Fruit fly (Drosophila melanogaster) whole organism, embryonic: ENCODE measurements around the gene CG15891.

Experiments
- Awh ChIP-seq: fragments of 200-800 bp; sonication (Bioruptor generic); IDR thresholded peaks from 2 replicates; pipeline ENCODE4, ENCODE4 v1.3.6; 2022; ENCODE audit warnings: missing biosample characterization, missing genetic modification characterization
- BtbVII ChIP-seq: fragments of 200-800 bp; sonication (Bioruptor generic); optimal IDR thresholded peaks from 3 replicates; lab custom pipeline; 2017; ENCODE audit warnings: missing biosample characterization, mild to moderate bottlenecking, missing genetic modification characterization
- CG10274 ChIP-seq: fragments of 200-800 bp; sonication (Bioruptor generic); optimal IDR thresholded peaks from 3 replicates; lab custom pipeline; 2017; ENCODE audit warnings: missing biosample characterization, mild to moderate bottlenecking, missing genetic modification characterization
- CG10959 ChIP-seq: fragments of 200-800 bp; sonication (Bioruptor generic); IDR thresholded peaks from 2 replicates; pipeline ENCODE4 v1.3.6; 2022; ENCODE audit warnings: missing biosample characterization, missing genetic modification characterization
- CG11247 ChIP-seq: fragments of 200-800 bp; sonication (Bioruptor generic); IDR thresholded peaks from 2 replicates; pipeline ENCODE4 v1.3.6; 2022; ENCODE audit warnings: missing biosample characterization, missing genetic modification characterization
- CG11560 ChIP-seq: fragments of 200-800 bp; sonication (Bioruptor generic); IDR thresholded peaks from 3 replicates; pipeline ENCODE4 v1.3.6; 2022; ENCODE audit warnings: missing biosample characterization, missing genetic modification characterization
- CG12769 ChIP-seq: fragments of 200-800 bp; sonication (Bioruptor generic); optimal IDR thresholded peaks from 2 replicates; lab custom pipeline; 2019; ENCODE audit warnings: missing biosample characterization, mild to moderate bottlenecking, missing genetic modification characterization, moderate library complexity
- CG14441 ChIP-seq: fragments of 200-800 bp; sonication (Bioruptor generic); IDR thresholded peaks from 2 replicates; pipeline ENCODE4 v1.3.6; 2022; ENCODE audit warnings: missing biosample characterization, missing genetic modification characterization
- CG1602 ChIP-seq: fragments of 200-800 bp; sonication (Bioruptor generic); optimal IDR thresholded peaks from 3 replicates; lab custom pipeline; 2016; ENCODE audit warnings: missing biosample characterization, missing genetic modification characterization
- CG1832 ChIP-seq: fragments of 200-800 bp; sonication (Bioruptor generic); optimal IDR thresholded peaks from 2 replicates; lab custom pipeline; 2017; ENCODE audit warnings: missing biosample characterization, mild to moderate bottlenecking, missing genetic modification characterization, inconsistent platforms
- CG18599 ChIP-seq: fragments of 200-800 bp; sonication (Bioruptor generic); optimal IDR thresholded peaks from 3 replicates; lab custom pipeline; 2017; ENCODE audit warnings: missing biosample characterization, missing genetic modification characterization, mild to moderate bottlenecking, moderate library complexity, missing genetic modification reagents
- CG2120 ChIP-seq: fragments of 200-800 bp; sonication (Bioruptor generic); optimal IDR thresholded peaks from 3 replicates; lab custom pipeline; 2016; ENCODE audit warnings: missing biosample characterization, missing genetic modification characterization
- CG31365 ChIP-seq: fragments of 200-800 bp; sonication (Bioruptor generic); optimal IDR thresholded peaks from 2 replicates; lab custom pipeline; 2018; ENCODE audit warnings: missing biosample characterization, mild to moderate bottlenecking, missing genetic modification characterization
- CG32767 ChIP-seq: fragments of 200-800 bp; sonication (Bioruptor generic); IDR thresholded peaks from 2 replicates; pipeline ENCODE4 v1.3.6; 2022; ENCODE audit warnings: missing biosample characterization, missing genetic modification characterization
- CG33557 ChIP-seq: fragments of 200-800 bp; sonication (Bioruptor generic); optimal IDR thresholded peaks from 2 replicates; lab custom pipeline; 2019; ENCODE audit warnings: missing biosample characterization, mild to moderate bottlenecking, missing genetic modification characterization, moderate library complexity
- CG3847 ChIP-seq: fragments of 200-800 bp; sonication (Bioruptor generic); IDR thresholded peaks from 2 replicates; pipeline ENCODE4 v1.3.6; 2022; ENCODE audit warnings: missing biosample characterization, missing genetic modification characterization
- CG6654 ChIP-seq: fragments of 200-800 bp; sonication (Bioruptor generic); optimal IDR thresholded peaks from 2 replicates; lab custom pipeline; 2017; ENCODE audit warnings: missing biosample characterization, mild to moderate bottlenecking, missing genetic modification characterization
- CG6683 ChIP-seq: fragments of 200-800 bp; sonication (Bioruptor generic); optimal IDR thresholded peaks from 2 replicates; lab custom pipeline; 2017; ENCODE audit warnings: missing biosample characterization, mild to moderate bottlenecking, missing genetic modification characterization, missing genetic modification reagents
- CG7372 ChIP-seq: fragments of 200-800 bp; sonication (Bioruptor generic); IDR thresholded peaks from 2 replicates; pipeline ENCODE4 v1.3.6; 2022; ENCODE audit warnings: missing biosample characterization, missing genetic modification characterization
- CG9932 ChIP-seq: fragments of 200-800 bp; sonication (Bioruptor generic); IDR thresholded peaks from 2 replicates; pipeline ENCODE4 v1.3.6; 2022; ENCODE audit warnings: missing biosample characterization, missing genetic modification characterization
- Chrac-16 ChIP-seq: fragments of 200-800 bp; sonication (Bioruptor generic); optimal IDR thresholded peaks from 3 replicates; lab custom pipeline; 2016; ENCODE audit warnings: missing biosample characterization, missing genetic modification characterization
- HLH4C ChIP-seq: fragments of 200-800 bp; sonication (Bioruptor generic); IDR thresholded peaks from 3 replicates; pipeline ENCODE4 v1.3.6; 2022; ENCODE audit warnings: missing biosample characterization, missing genetic modification characterization; ENCODE audit not compliant: partially characterized antibody
- Jarid2 ChIP-seq: fragments of 200-800 bp; sonication (Bioruptor generic); optimal IDR thresholded peaks from 3 replicates; lab custom pipeline; 2017; ENCODE audit warnings: mild to moderate bottlenecking, missing biosample characterization, missing genetic modification reagents, missing genetic modification characterization
- Mad ChIP-seq: fragments of 200-800 bp; sonication (Bioruptor generic); optimal IDR thresholded peaks from 2 replicates; lab custom pipeline; 2016; ENCODE audit warnings: missing biosample characterization, missing genetic modification characterization
- NC2β ChIP-seq: fragments of 200-800 bp; sonication (Bioruptor generic); optimal IDR thresholded peaks from 2 replicates; lab custom pipeline; 2016; ENCODE audit warnings: missing biosample characterization, missing genetic modification characterization
- Oaz ChIP-seq: fragments of 200-800 bp; sonication (Bioruptor generic); IDR thresholded peaks from 2 replicates; pipeline ENCODE4 v1.3.6; 2022; ENCODE audit warnings: missing biosample characterization, missing genetic modification characterization
- Opbp ChIP-seq: fragments of 200-800 bp; sonication (Bioruptor generic); IDR thresholded peaks from 3 replicates; pipeline ENCODE4 v1.3.6; 2022; ENCODE audit warnings: missing biosample characterization, missing genetic modification characterization; ENCODE audit not compliant: partially characterized antibody
- Pdp1 ChIP-seq, 2 experiments: fragments of 200-800 bp; sonication (Bioruptor generic); optimal IDR thresholded peaks; 3 replicates each; lab custom pipeline; 2016; ENCODE audit warnings: missing biosample characterization in 2 of 2, missing genetic modification characterization in 2 of 2, mild to moderate bottlenecking in 1 of 2, moderate library complexity in 1 of 2
- Poxn ChIP-seq: fragments of 200-800 bp; sonication (Bioruptor generic); IDR thresholded peaks from 2 replicates; pipeline ENCODE4 v1.3.6; 2022; ENCODE audit warnings: missing biosample characterization, missing genetic modification characterization
- Rx ChIP-seq: fragments of 200-800 bp; sonication (Bioruptor generic); IDR thresholded peaks from 2 replicates; pipeline ENCODE4 v1.3.6; 2022; ENCODE audit warnings: missing biosample characterization, missing genetic modification characterization
- Sin3A ChIP-seq: fragments of >200 bp; optimal IDR thresholded peaks from 2 replicates; lab custom pipeline; 2018
- Sry-β ChIP-seq: fragments of 200-800 bp; sonication (Bioruptor generic); optimal IDR thresholded peaks from 2 replicates; lab custom pipeline; 2018; ENCODE audit warnings: missing biosample characterization, mild to moderate bottlenecking, missing genetic modification characterization, moderate library complexity
- Ssrp ChIP-seq: fragments of 200-800 bp; sonication (Bioruptor generic); optimal IDR thresholded peaks from 2 replicates; lab custom pipeline; 2018; ENCODE audit warnings: missing biosample characterization, mild to moderate bottlenecking, missing genetic modification characterization, moderate library complexity
- Trl ChIP-seq, 3 experiments: fragments of >200 bp in 2 of 3; fragments of 200-800 bp in 1 of 3; sonication (Bioruptor generic) in 1 of 3; optimal IDR thresholded peaks; 2 replicates in 1 of 3; 3 replicates in 2 of 3; lab custom pipeline; 2016 to 2017; ENCODE audit warnings: missing biosample characterization in 1 of 3, missing genetic modification characterization in 1 of 3
- bab2 ChIP-seq: fragments of 200-800 bp; sonication (Bioruptor generic); optimal IDR thresholded peaks from 2 replicates; lab custom pipeline; 2016; ENCODE audit warnings: missing biosample characterization, missing genetic modification characterization
- bowl ChIP-seq: fragments of 200-800 bp; sonication (Bioruptor generic); IDR thresholded peaks from 2 replicates; pipeline ENCODE4 v1.3.6; 2022; ENCODE audit warnings: missing biosample characterization, missing genetic modification characterization
- caup ChIP-seq: fragments of 200-800 bp; sonication (Bioruptor generic); optimal IDR thresholded peaks from 3 replicates; lab custom pipeline; 2017; ENCODE audit warnings: missing biosample characterization, mild to moderate bottlenecking, missing genetic modification characterization, moderate library complexity; ENCODE audit not compliant: severe bottlenecking
- chinmo ChIP-seq: fragments of 200-800 bp; sonication (Bioruptor generic); IDR thresholded peaks from 4 replicates; pipeline ENCODE4 v1.3.6; 2022; ENCODE audit warnings: missing biosample characterization, missing genetic modification characterization; ENCODE audit not compliant: partially characterized antibody
- dm ChIP-seq: fragments of 200-800 bp; sonication (Bioruptor generic); optimal IDR thresholded peaks from 3 replicates; lab custom pipeline; 2016; ENCODE audit warnings: missing biosample characterization, missing genetic modification characterization
- inv ChIP-seq: fragments of 200-800 bp; sonication (Bioruptor generic); IDR thresholded peaks from 2 replicates; pipeline ENCODE4 v1.3.6; 2022; ENCODE audit warnings: missing biosample characterization, missing genetic modification characterization; ENCODE audit not compliant: partially characterized antibody
- oc ChIP-seq: fragments of 200-800 bp; sonication (Bioruptor generic); optimal IDR thresholded peaks from 2 replicates; lab custom pipeline; 2018; ENCODE audit warnings: missing biosample characterization, mild to moderate bottlenecking, missing genetic modification characterization, moderate library complexity
- pho ChIP-seq: fragments of 200-800 bp; sonication (Bioruptor generic); optimal IDR thresholded peaks from 2 replicates; lab custom pipeline; 2016; ENCODE audit warnings: missing biosample characterization, missing genetic modification characterization
- ro ChIP-seq: fragments of 200-800 bp; sonication (Bioruptor generic); IDR thresholded peaks from 2 replicates; pipeline ENCODE4 v1.3.6; 2022; ENCODE audit warnings: missing biosample characterization, missing genetic modification characterization
- sc ChIP-seq, 3 experiments: fragments of >200 bp in 2 of 3; fragments of 200-800 bp in 1 of 3; sonication (Bioruptor generic) in 1 of 3; optimal IDR thresholded peaks; 2 replicates in 2 of 3; 3 replicates in 1 of 3; lab custom pipeline; 2017; ENCODE audit warnings: mild to moderate bottlenecking in 1 of 3, missing biosample characterization in 1 of 3, missing genetic modification characterization in 1 of 3, missing genetic modification reagents in 1 of 3
- sens-2 ChIP-seq: fragments of 200-800 bp; sonication (Bioruptor generic); IDR thresholded peaks from 2 replicates; pipeline ENCODE4 v1.3.6; 2022; ENCODE audit warnings: missing biosample characterization, missing genetic modification characterization
- sima ChIP-seq: fragments of 200-800 bp; sonication (Bioruptor generic); optimal IDR thresholded peaks from 2 replicates; lab custom pipeline; 2016; ENCODE audit warnings: missing biosample characterization, missing genetic modification characterization
- tll ChIP-seq, 2 experiments: fragments of 200-800 bp in 1 of 2; fragments of >200 bp in 1 of 2; sonication (Bioruptor generic) in 1 of 2; optimal IDR thresholded peaks; 2 replicates each; lab custom pipeline; 2017 to 2019; ENCODE audit warnings: missing biosample characterization in 2 of 2, missing genetic modification characterization in 2 of 2, mild to moderate bottlenecking in 1 of 2, moderate library complexity in 1 of 2
- usp ChIP-seq: fragments of >200 bp; optimal IDR thresholded peaks from 2 replicates; lab custom pipeline; 2017; ENCODE audit warnings: missing biosample characterization, missing genetic modification characterization
- wdn ChIP-seq: fragments of 200-800 bp; sonication (Bioruptor generic); IDR thresholded peaks from 2 replicates; pipeline ENCODE4 v1.3.6; 2022; ENCODE audit warnings: missing biosample characterization, missing genetic modification characterization

The CG15891 gene

DNA sequence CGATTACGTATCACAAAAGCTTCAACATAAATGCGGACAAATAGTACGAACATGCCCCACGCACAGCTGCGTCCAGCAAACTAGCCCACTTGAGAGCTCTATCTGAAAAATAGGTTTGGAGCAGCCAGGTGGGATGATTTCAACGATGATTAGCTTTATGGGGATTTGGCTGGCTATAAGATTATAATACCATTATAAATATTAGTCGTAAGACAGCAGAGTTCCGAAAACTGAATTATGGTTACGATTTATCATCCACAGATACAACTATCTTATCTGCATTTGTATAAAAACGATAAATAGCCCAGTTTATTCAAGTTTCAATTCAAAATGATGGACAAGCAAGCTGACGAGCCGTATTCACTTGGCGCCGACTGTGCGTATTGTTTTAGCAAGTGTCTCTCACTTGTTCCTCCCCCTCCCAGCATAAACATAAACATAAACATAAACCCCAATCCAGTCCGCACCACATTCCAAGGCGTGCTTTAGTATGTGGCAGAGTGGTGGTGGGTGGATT, 31.5 kb downstream of the CG15891 start (continued):
- TF ChIP-seq CG1602 (GFP tag; lab: Kevin White, UChicago) (peak; percentile 16), sima (GFP tag; lab: Kevin White, UChicago) (no peak), bowl (GFP tag; lab: Robert Waterston, UW) (no peak), Awh (GFP tag; lab: Robert Waterston, UW) (0 out of 2 replicates have a peak, but pooled peaks have one; percentile 9), oc (tag; lab: Kevin White, UChicago) (peak; percentile 27), CG11247 (GFP tag; lab: Robert Waterston, UW) (peak; percentile 31; the same call in 1 of the 2 replicates), bab2 (GFP tag; lab: Kevin White, UChicago) (peak; percentile 55), Oaz (GFP tag; lab: Robert Waterston, UW) (no peak), CG11560 (tag; lab: Robert Waterston, UW) (0 out of 3 replicates have a peak, but pooled peaks have one; percentile 41), CG32767 (peak; percentile 56), dm (GFP tag; lab: Kevin White, UChicago) (peak; percentile 5), sc (optimal IDR thresholded peaks at IDR 0.05; lab: Kevin White, UChicago) (no peak), sc (GFP tag; optimal IDR thresholded peaks at IDR 0.05; lab: Kevin White, UChicago) (peak; percentile 41), CG14441 (GFP tag; lab: Robert Waterston, UW) (peak; percentile 63), CG18599 (peak; percentile 93), Opbp (GFP tag; lab: Robert Waterston, UW) (no peak), pho (peak; percentile 48), BtbVII (GFP tag; lab: Kevin White, UChicago) (peak; percentile 89), Rx (peak; percentile 28; the same call in 1 of the 2 replicates), ro (no peak), CG12769 (peak; percentile 76), CG6654 (peak; percentile 59), chinmo (GFP tag; lab: Robert Waterston, UW) (no peak), CG10274 (peak; percentile 72), wdn (no peak; the same call in 1 of the 2 replicates), inv (GFP tag; lab: Robert Waterston, UW) (no peak), Trl (optimal IDR thresholded peaks at IDR 0.05; lab: Kevin White, UChicago) (no peak), Trl (GFP tag; optimal IDR thresholded peaks at IDR 0.05; lab: Kevin White, UChicago) (no peak), CG31365 (tag; lab: Kevin White, UChicago) (peak; percentile 51), CG6683 (GFP tag; lab: Kevin White, UChicago) (peak; percentile 79), CG2120 (GFP tag; lab: Kevin White, UChicago) (peak; percentile 82), Sin3A (lab: Kevin White, UChicago) (no peak), NC2β (GFP tag; lab: Kevin White, UChicago) (no peak), tll (GFP tag; optimal IDR thresholded peaks at IDR 0.05; lab: Kevin White, UChicago) (no peak), CG7372 (GFP tag; lab: Robert Waterston, UW) (peak; percentile 54; the same call in 1 of the 2 replicates), Mad (peak; percentile 64), caup (GFP tag; lab: Kevin White, UChicago) (peak; percentile 82), usp (GFP tag; lab: Kevin White, UChicago) (no peak), Poxn (GFP tag; lab: Robert Waterston, UW) (0 out of 2 replicates have a peak, but pooled peaks have one; percentile 15), Ssrp (peak; percentile 60), sens-2 (0 out of 2 replicates have a peak, but pooled peaks have one; percentile 27), CG3847 (GFP tag; lab: Robert Waterston, UW) (peak; percentile 67), Pdp1 (GFP tag; optimal IDR thresholded peaks at IDR 0.05; lab: Kevin White, UChicago) (peak; percentile 47 to 56), CG1832 (GFP tag; lab: Kevin White, UChicago) (no peak), CG10959 (GFP tag; lab: Robert Waterston, UW) (no peak), HLH4C (no peak), Jarid2 (peak; percentile 68), Sry-β (GFP tag; lab: Kevin White, UChicago) (no peak), CG9932 (GFP tag; lab: Robert Waterston, UW) (peak; percentile 48; the same call in 1 of the 2 replicates), Chrac-16 (GFP tag; lab: Kevin White, UChicago) (peak; percentile 39), CG33557 (no peak)
